Worm (Caenorhabditis elegans) whole organism, young adult: Measurements from ENCODE around the gene F14H12.2.

ENCODE experiments used
- B0035.1 ChIP-seq: sonication (generic microtip); optimal IDR thresholded peaks from 2 replicates; lab custom pipeline; 2016; ENCODE audit warnings: missing genetic modification characterization, mild to moderate bottlenecking, missing compliant biosample characterization, missing genotype, missing genetic modification reagents
- athp-1 ChIP-seq: sonication (generic microtip); optimal IDR thresholded peaks from 2 replicates; lab custom pipeline; 2017; ENCODE audit warnings: mild to moderate bottlenecking, missing genetic modification characterization, missing compliant biosample characterization
- efl-1 ChIP-seq: fragments of 150-350 bp; optimal IDR thresholded peaks from 2 replicates; lab custom pipeline; 2014; ENCODE audit warnings: missing biosample characterization, missing genetic modification reagents, missing genetic modification characterization
- mxl-1 ChIP-seq: sonication (generic microtip); optimal IDR thresholded peaks from 2 replicates; lab custom pipeline; 2016; ENCODE audit warnings: missing genetic modification characterization, missing compliant biosample characterization
- nfya-1 ChIP-seq: sonication (generic microtip); optimal IDR thresholded peaks from 2 replicates; lab custom pipeline; 2017; ENCODE audit warnings: antibody characterized with exemption, missing compliant biosample characterization, missing genetic modification characterization, borderline replicate concordance; ENCODE audit not compliant: insufficient read depth
- nhr-27 ChIP-seq: fragments of 200-800 bp; sonication (Bioruptor generic); optimal IDR thresholded peaks from 2 replicates; lab custom pipeline; 2018; ENCODE audit warnings: mild to moderate bottlenecking, missing genetic modification characterization, moderate library complexity, missing compliant biosample characterization
- pha-4 ChIP-seq: fragments of 150-350 bp; sonication (generic microtip); optimal IDR thresholded peaks from 2 replicates; lab custom pipeline; 2014; ENCODE audit warnings: missing biosample characterization, missing genetic modification reagents, missing genetic modification characterization
- unc-130 ChIP-seq: sonication (generic microtip); optimal IDR thresholded peaks from 2 replicates; lab custom pipeline; 2016; ENCODE audit warnings: missing genetic modification reagents, missing genetic modification characterization, missing compliant biosample characterization

ce11 chrX:4322847-4323455 is 27.3 kb upstream of the F14H12.2 start:
- TF ChIP-seq B0035.1 (no peak), nhr-27 (tag; lab: Kevin White, UChicago) (no peak), pha-4 (no peak), mxl-1 (tag; lab: Kevin White, UChicago) (no peak), athp-1 (tag; lab: Kevin White, UChicago) (no peak), nfya-1 (no peak), unc-130 (GFP tag; lab: Kevin White, UChicago) (no peak), efl-1 (GFP tag; lab: Kevin White, UChicago) (no peak)
